Worm (Caenorhabditis elegans): ENCODE results near the gene E02H1.1.

E02H1.1 gene

ce11 chrII:9586734-9587209 lies 4.2 kb downstream of the E02H1.1 start, which contains the start of gene ugt-58 (continued):
- TF ChIP-seq mep-1 (tag; optimal IDR thresholded peaks at IDR 0.05), result peak; percentile 29
- TF ChIP-seq nhr-71 (tag; optimal IDR thresholded peaks at IDR 0.05), result peak; percentile 42
- TF ChIP-seq pax-3 (tag; optimal IDR thresholded peaks at IDR 0.05), result no peak
- peak; percentile 23 for TF ChIP-seq blmp-1 (tag; optimal IDR thresholded peaks at IDR 0.05)
- peak; percentile 27 for TF ChIP-seq snu-23 (GFP tag; optimal IDR thresholded peaks at IDR 0.05)
- no peak for TF ChIP-seq C34B4.2 (tag; optimal IDR thresholded peaks at IDR 0.05)
- peak; percentile 40 for TF ChIP-seq elt-2 (tag; optimal IDR thresholded peaks at IDR 0.05)
- TF ChIP-seq skn-1 (tag; optimal IDR thresholded peaks at IDR 0.05), result peak; percentile 53
- TF ChIP-seq lin-35 (GFP tag; optimal IDR thresholded peaks at IDR 0.05), result peak in 1 of 2 experiments; percentile 39
- no peak for TF ChIP-seq swsn-7 (tag; optimal IDR thresholded peaks at IDR 0.05)
- TF ChIP-seq lsy-2 (tag; optimal IDR thresholded peaks at IDR 0.05), result peak; percentile 15 to 17

DNA sequence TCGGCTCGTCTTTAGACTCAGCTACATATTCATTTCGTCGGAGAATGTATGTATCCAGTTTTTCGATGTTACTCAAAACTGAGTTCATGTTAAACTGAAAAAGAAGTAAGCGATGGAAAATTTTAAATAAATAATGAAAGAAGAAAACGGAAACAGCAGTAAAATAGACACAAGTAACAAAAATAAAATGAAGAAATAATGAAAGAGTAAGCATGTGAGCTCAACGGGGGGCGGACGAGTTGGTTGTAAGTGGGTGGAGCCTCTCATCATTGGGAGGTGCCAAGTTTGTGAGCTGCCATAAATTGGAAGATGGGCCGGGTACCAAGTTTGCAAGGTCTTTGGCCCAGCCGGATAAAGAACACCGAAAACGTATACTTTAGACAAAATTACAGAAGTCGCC lies 7.5 kb downstream of the E02H1.1 start, which contains the start of gene wee-1.1:
Gene wee-1.1 (minus strand): TSS at position 101 of the 400 bp plus-strand sequence.
- TF ChIP-seq grh-1 (GFP tag; IDR thresholded peaks at IDR 0.05) (no peak), unc-98 (GFP tag; IDR thresholded peaks at IDR 0.05) (no peak), fkh-8 (tag; optimal IDR thresholded peaks at IDR 0.05) (no peak), lin-14 (GFP tag; optimal IDR thresholded peaks at IDR 0.05) (no peak), C04F5.9 (tag; optimal IDR thresholded peaks at IDR 0.05) (no peak), nhr-84 (tag; optimal IDR thresholded peaks at IDR 0.05) (no peak), C34B4.2 (tag; optimal IDR thresholded peaks at IDR 0.05) (no peak), unc-30 (tag; optimal IDR thresholded peaks at IDR 0.05) (no peak), pag-3 (tag; optimal IDR thresholded peaks at IDR 0.05; ENCODE audit: borderline replicate concordance, insufficient read depth) (no peak), efl-3 (GFP tag; optimal IDR thresholded peaks at IDR 0.05) (no peak), lin-15B (tag; optimal IDR thresholded peaks at IDR 0.05) (no peak), F16B12.6 (tag; optimal IDR thresholded peaks at IDR 0.05) (no peak), sptf-1 (tag; optimal IDR thresholded peaks at IDR 0.05) (no peak), nhr-28 (tag; optimal IDR thresholded peaks at IDR 0.05) (no peak), ceh-90 (tag; optimal IDR thresholded peaks at IDR 0.05) (no peak)

- TF ChIP-seq lin-13 (GFP tag; optimal IDR thresholded peaks at IDR 0.05), result no peak
- TF ChIP-seq nhr-85 (tag), result no peak
- TF ChIP-seq nhr-12 (tag; optimal IDR thresholded peaks at IDR 0.05), result no peak
- TF ChIP-seq zip-4 (GFP tag; optimal IDR thresholded peaks at IDR 0.05), result no peak
- TF ChIP-seq C04F5.9 (tag; optimal IDR thresholded peaks at IDR 0.05), result no peak
Observed at ce11 chrII:9577630-9578029, 13.3 kb downstream of the E02H1.1 start.

- TF ChIP-seq nhr-237 (tag; optimal IDR thresholded peaks at IDR 0.05) (no peak), lin-14 (GFP tag; optimal IDR thresholded peaks at IDR 0.05) (peak; percentile 15)
Observed at ce11 chrII:9576707-9577106, 14.3 kb downstream of the E02H1.1 start.

ce11 chrII:9575670-9576069 lies 15.3 kb downstream of the E02H1.1 start, which contains the start of gene exc-7:
TSS of gene exc-7 (plus strand) at chrII:9575970.
- no peak for TF ChIP-seq efl-1 (optimal IDR thresholded peaks at IDR 0.05)
- peak in 1 of 2 experiments; percentile 61 for TF ChIP-seq efl-1 (GFP tag; optimal IDR thresholded peaks at IDR 0.05 in 1 of 2)
- TF ChIP-seq lin-15B (tag; optimal IDR thresholded peaks at IDR 0.05), result no peak

- TF ChIP-seq fkh-8 (tag; optimal IDR thresholded peaks at IDR 0.05), result peak; percentile 22
- no peak for TF ChIP-seq efl-1 (optimal IDR thresholded peaks at IDR 0.05)
- TF ChIP-seq efl-1 (GFP tag; optimal IDR thresholded peaks at IDR 0.05 in 1 of 2), result peak in 1 of 2 experiments; percentile 65
- TF ChIP-seq blmp-1 (tag; optimal IDR thresholded peaks at IDR 0.05), result peak; percentile 10
- no peak for TF ChIP-seq mep-1 (tag; optimal IDR thresholded peaks at IDR 0.05)
- TF ChIP-seq lin-14 (GFP tag; optimal IDR thresholded peaks at IDR 0.05), result peak; percentile 46
- TF ChIP-seq pax-3 (tag; optimal IDR thresholded peaks at IDR 0.05), result no peak
- TF ChIP-seq grh-1 (GFP tag; IDR thresholded peaks at IDR 0.05), result 0 out of 2 replicates have a peak, but pooled peaks have one; percentile 28
Observed at ce11 chrII:9574406-9574805, 16.6 kb downstream of the E02H1.1 start.

Measured in whole organism, L1 larva.